Worm (Caenorhabditis elegans) whole organism, early embryonic: Measurements from ENCODE around the gene Y47D3A.31.

Experiments
- B0310.2 ChIP-seq: sonication (generic microtip); optimal IDR thresholded peaks from 2 replicates; lab custom pipeline; 2016; ENCODE audit warnings: mild to moderate bottlenecking, missing genetic modification characterization, missing compliant biosample characterization
- F13C5.2 ChIP-seq: sonication (generic microtip); optimal IDR thresholded peaks from 2 replicates; lab custom pipeline; 2017; ENCODE audit warnings: mild to moderate bottlenecking, missing genetic modification characterization, inconsistent platforms, missing compliant biosample characterization
- ama-1 ChIP-seq: fragments of 150-350 bp; optimal IDR thresholded peaks from 2 replicates; lab custom pipeline; 2014
- ceh-13 ChIP-seq: fragments of 200-800 bp; sonication (Bioruptor generic); optimal IDR thresholded peaks from 2 replicates; lab custom pipeline; 2018; ENCODE audit warnings: mild to moderate bottlenecking, missing genetic modification characterization, missing compliant biosample characterization
- flt-1 ChIP-seq: fragments of 200-800 bp; sonication (Bioruptor generic); IDR thresholded peaks from 2 replicates; pipeline ENCODE4 v1.3.6; 2022; ENCODE audit warnings: missing genetic modification characterization, missing compliant biosample characterization
- scrt-1 ChIP-seq: fragments of 200-800 bp; sonication (Bioruptor generic); IDR thresholded peaks from 2 replicates; pipeline ENCODE4 v1.3.6; 2022; ENCODE audit warnings: missing genetic modification characterization, missing compliant biosample characterization
- tbx-11 ChIP-seq: fragments of 200-800 bp; sonication (Bioruptor generic); IDR thresholded peaks from 2 replicates; pipeline ENCODE4 v1.3.6; 2022; ENCODE audit warnings: missing genetic modification characterization, missing compliant biosample characterization
- tbx-37 ChIP-seq: fragments of 200-800 bp; sonication (Bioruptor generic); conservative IDR thresholded peaks from 2 replicates; pipeline ENCODE4 v1.3.6; 2022; ENCODE audit warnings: missing genetic modification reagents, missing genetic modification characterization, missing compliant biosample characterization

DNA sequence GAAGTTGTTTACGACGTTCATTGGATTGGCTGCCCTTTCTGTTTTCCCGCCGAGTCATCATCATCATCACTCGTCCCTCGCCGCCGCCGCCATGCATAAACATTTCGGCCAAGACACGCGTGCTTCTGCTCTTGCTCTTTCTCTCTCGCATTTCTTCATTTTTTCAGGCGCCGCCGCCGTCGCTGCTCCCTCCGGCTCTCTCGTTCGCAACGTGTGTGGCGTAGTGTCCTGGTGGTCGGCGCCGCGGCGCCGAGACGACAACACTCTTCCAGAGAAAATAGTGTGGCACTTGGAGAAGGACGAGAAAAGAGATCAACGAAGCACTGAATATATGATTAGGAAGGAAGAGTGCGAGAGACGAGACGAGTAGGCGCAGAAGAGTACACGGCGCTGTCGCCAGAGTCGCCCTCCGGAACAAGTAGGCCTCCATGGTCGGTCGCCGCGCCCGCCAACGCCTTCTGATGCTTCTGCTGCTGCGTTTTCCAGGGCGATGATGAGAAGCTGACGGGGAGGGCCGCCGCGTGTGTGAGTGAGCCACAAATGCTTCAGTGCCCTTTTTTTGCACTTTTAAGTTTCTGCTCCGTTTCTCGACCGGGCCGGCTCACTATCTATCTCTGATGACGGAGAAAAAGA is 28.6 kb upstream of the Y47D3A.31 start:
- TF ChIP-seq F13C5.2 (tag; lab: Kevin White, UChicago), result no peak
- no peak for TF ChIP-seq ama-1 (lab: Kevin White, UChicago)
- no peak for TF ChIP-seq tbx-11
- no peak for TF ChIP-seq scrt-1 (GFP tag; lab: Robert Waterston, UW)
- TF ChIP-seq flt-1 (GFP tag; lab: Robert Waterston, UW), result no peak
- no peak for TF ChIP-seq ceh-13 (GFP tag; lab: Kevin White, UChicago)
- no peak for TF ChIP-seq B0310.2 (tag; lab: Kevin White, UChicago)
- TF ChIP-seq tbx-37 (GFP tag; lab: Robert Waterston, UW), result no peak
